Fruit fly (Drosophila melanogaster) whole organism: ENCODE data around the gene Eaat2.

ENCODE experiments used
- CG8478 ChIP-seq: fragments of >200 bp; optimal IDR thresholded peaks from 2 replicates; lab custom pipeline; 2018; ENCODE audit warnings: inconsistent platforms
- Dll ChIP-seq: fragments of >200 bp; optimal IDR thresholded peaks from 2 replicates; lab custom pipeline; 2017
- EcR ChIP-seq, 2 experiments: fragments of >200 bp; optimal IDR thresholded peaks; 2 replicates each; lab custom pipeline; 2017; ENCODE audit warnings: missing biosample characterization in 2 of 2, missing genetic modification characterization in 2 of 2, missing genetic modification reagents in 2 of 2
- pan ChIP-seq: fragments of >200 bp; optimal IDR thresholded peaks from 2 replicates; lab custom pipeline; 2017
- psq ChIP-seq: fragments of >200 bp; optimal IDR thresholded peaks from 2 replicates; lab custom pipeline; 2017
- usp ChIP-seq: fragments of >200 bp; optimal IDR thresholded peaks from 2 replicates; lab custom pipeline; 2017; ENCODE audit warnings: missing biosample characterization, missing genetic modification characterization, mixed read lengths

The Eaat2 gene

DNA sequence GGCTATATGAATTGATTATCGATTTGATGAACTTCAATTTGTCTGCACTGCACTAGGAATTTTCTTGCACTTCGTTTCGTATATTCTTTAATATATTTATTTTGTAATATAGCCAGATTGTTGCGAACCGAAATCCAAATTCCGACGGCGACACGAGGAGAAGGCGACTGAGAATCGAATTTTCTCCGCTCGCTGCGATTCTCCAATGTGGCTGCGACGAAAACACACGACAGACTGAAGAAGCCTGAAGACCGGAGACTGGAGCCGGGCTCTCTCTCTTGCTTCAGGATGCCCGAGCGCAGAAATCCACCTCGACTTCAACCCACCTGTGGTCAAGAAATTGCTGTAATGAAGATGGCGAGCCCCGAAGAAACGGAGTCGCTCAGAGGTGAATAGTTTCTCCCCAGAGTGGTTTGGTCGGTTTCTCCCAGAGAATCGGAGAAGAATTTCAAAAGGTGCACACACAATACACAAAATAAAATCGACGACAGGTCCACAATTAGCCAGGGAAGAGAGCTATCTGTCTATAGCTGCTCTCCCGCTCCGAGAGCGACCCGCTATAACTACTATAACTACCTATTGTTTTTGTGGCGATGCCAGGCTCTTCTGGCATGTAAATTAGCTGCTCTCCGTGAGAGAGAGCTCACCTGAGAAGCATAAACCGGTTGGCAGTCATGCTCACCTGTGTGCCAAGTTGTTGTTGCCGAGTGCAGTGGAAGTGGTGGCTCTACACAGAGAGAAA lies 29.3 kb downstream of the Eaat2 start, which contains the start of gene ds:
ds (minus strand) TSS at position 237 of the 742 bp plus-strand sequence.
- no peak for TF ChIP-seq CG8478 (lab: Kevin White, UChicago)
- peak; percentile 19 for TF ChIP-seq Dll

DNA sequence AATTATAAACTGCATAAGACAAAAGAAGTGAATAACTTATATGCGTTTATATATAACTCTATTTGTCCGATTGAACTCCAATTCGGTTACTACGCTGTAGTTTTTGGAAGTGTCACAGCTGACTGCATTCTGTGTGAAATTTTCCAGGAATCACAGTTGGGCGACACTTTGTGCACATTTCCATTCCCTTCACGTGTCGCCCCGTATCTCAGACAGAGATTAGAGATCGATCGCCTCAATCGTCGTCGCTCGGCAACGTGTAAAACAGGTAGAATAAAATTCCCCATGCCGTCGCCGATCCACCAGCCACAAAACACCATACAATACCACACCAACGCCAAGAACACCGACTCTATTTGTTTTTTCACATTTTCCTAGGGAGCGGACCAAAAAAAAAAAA lies 31.0 kb downstream of the Eaat2 start:
- TF ChIP-seq pan (no peak), usp (no peak), CG8478 (lab: Kevin White, UChicago) (no peak), EcR (GFP tag; optimal IDR thresholded peaks at IDR 0.05; lab: Kevin White, UChicago) (no peak), Dll (no peak), psq (lab: Kevin White, UChicago) (no peak)

DNA sequence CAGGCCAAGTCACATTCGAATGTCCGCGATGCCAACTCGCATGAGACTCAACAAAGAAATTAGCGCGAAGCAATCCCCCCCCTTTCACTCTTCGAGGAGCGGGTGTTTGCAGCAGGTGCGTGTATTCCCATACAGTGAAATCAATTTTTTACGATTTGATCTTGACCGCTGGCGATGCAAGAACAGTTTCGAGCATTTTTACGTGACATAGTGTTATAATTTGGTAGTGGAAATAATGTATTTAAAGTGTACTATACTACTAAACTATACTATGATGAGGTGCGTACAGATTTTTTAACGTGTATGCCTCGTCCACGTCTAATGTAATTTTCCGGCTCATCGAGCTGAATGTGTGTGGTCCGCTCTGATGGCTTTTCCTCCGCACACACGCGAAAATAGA lies 31.9 kb downstream of the Eaat2 start:
- TF ChIP-seq usp (no peak), psq (lab: Kevin White, UChicago) (no peak), Dll (no peak), CG8478 (lab: Kevin White, UChicago) (no peak), pan (no peak), EcR (GFP tag; optimal IDR thresholded peaks at IDR 0.05; lab: Kevin White, UChicago) (no peak)

DNA sequence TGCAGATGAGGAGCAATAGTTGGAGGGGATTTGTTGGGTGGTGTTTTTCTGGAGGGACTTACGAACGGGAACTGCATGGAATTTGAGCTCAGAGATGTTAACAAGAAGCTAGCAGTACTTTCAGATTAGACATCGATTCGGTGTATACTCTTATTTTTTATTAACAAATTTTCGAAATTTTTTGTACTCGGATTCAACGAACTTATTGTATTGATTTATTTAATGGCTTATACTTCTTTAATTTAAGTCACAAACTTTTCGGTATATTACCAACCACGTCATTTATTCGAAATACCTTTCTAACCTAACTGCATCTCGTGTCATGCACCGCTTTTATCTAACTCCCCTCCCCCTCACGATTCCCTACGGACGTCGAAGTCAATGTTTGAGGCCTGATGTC lies 39.0 kb downstream of the Eaat2 start:
- TF ChIP-seq pan (no peak), Dll (no peak), EcR (GFP tag; optimal IDR thresholded peaks at IDR 0.05; lab: Kevin White, UChicago) (no peak), usp (no peak), CG8478 (lab: Kevin White, UChicago) (no peak), psq (lab: Kevin White, UChicago) (no peak)

DNA sequence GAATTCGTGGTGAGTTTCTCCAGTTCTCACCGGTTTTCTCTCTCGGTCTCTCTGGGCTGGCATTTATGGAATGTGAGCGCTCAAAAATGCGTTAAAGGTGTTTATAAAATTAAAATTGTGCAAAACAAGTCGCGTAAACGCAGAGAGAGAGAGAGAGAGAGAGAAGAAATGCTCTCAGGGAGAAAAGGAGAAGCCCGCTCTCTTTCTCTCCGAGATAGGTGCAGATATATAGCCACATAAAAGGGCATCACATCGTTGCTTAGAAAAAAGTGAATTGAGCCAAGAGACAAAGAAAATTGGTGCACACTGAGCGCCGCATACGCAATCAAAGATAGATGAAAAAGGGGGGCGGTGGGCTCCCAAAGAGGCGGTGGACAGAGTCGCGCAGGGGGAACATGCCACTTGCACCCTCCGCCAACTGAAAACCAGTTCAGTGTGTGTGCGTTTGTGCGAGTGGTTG lies 42.3 kb downstream of the Eaat2 start:
- TF ChIP-seq EcR (GFP tag; optimal IDR thresholded peaks at IDR 0.05; lab: Kevin White, UChicago) (no peak), pan (no peak), usp (no peak), CG8478 (lab: Kevin White, UChicago) (no peak), psq (lab: Kevin White, UChicago) (no peak), Dll (no peak)

DNA sequence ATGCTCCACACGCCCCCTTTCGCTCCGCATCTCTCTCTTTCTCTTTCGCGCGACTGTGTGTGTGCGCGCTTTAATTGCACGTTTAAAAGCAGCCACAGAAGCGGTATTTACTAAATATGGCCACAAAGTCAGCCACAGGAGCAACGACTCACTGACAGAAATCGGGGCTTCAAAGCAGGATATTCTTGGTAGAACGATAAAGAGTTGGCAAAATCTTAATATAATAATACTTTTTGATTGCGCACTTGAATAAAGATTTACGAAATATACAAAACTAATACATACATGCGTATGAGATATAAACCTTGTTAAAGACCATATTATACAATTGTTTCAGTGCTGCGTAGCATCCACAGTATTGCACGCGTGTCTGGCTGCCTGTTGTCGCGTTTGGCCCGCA lies 43.4 kb downstream of the Eaat2 start:
- TF ChIP-seq Dll (peak; percentile 33), psq (lab: Kevin White, UChicago) (no peak)

DNA sequence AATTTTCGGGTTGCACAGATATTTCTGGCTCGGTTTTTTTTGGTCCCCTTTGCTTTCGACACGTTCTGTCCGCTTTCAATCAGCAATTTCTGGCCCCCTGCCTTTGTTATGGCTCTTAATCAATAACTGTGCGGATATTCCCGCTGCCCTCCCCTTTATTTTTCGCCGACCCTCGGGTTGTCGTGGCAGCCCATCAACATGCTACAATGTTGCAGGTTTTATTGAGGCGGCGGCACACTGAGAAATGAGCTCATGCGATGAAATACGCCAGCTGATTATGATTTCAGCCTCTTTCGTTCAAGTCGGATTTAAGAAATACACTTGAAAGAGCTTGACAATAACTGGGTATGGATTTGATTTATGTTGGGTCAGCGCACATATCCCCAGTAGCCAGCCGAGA lies 46.1 kb downstream of the Eaat2 start:
- TF ChIP-seq pan (no peak), EcR (GFP tag; optimal IDR thresholded peaks at IDR 0.05; lab: Kevin White, UChicago) (no peak), Dll (no peak), CG8478 (lab: Kevin White, UChicago) (no peak), usp (no peak), psq (lab: Kevin White, UChicago) (no peak)

DNA sequence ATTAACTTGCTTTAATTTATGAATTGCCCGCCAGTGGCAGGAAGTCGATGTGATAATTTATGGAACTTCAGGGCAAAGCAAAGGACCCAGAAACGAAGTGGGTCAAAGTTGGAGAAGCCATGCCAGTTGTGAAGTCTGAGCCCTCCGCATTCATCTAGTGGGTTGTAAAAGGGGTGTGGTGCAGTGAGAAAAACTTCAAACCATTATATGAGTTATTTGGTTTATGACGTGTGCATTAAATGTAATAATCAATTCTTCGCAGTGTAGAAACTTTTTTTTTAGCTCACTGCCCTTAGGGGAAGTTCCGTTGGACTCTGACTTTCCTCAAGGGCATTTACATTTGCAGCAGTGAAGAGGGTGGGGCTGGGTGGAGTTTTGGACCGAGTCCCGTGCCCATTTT lies 46.6 kb downstream of the Eaat2 start:
- TF ChIP-seq psq (lab: Kevin White, UChicago): no peak
- TF ChIP-seq usp: no peak
- TF ChIP-seq EcR (GFP tag; optimal IDR thresholded peaks at IDR 0.05; lab: Kevin White, UChicago): no peak
- no peak for TF ChIP-seq pan
- TF ChIP-seq Dll: no peak
- TF ChIP-seq CG8478 (lab: Kevin White, UChicago): no peak

DNA sequence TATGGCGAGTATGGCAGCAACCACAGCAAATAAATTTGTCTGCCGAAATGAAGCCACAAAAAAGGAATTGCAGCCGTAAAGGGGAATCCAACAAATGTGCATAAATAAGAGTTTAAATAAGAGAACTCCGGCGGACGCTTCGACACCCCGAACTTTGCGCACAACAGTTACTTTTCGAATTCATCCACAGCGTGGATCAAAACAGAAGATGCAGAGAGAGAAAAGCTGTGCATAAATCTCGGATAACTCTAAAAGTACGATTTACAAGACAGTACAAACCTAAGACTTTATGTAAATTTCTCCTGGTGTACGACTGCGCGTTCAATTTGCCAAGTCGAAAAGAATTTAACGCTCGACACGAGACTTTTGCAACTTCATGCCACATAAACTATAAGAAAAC lies 47.7 kb downstream of the Eaat2 start:
- TF ChIP-seq psq (lab: Kevin White, UChicago) (no peak), CG8478 (lab: Kevin White, UChicago) (no peak)
